Worm (Caenorhabditis elegans) whole organism, L4/young adult: ENCODE results near the gene dpf-2.

Source experiments
- W03F9.2 ChIP-seq: fragments of 150-350 bp; optimal IDR thresholded peaks from 2 replicates; lab custom pipeline; 2014; ENCODE audit warnings: missing biosample characterization, missing genetic modification characterization
- dao-5 ChIP-seq: sonication (generic microtip); optimal IDR thresholded peaks from 2 replicates; lab custom pipeline; 2016; ENCODE audit warnings: missing genotype, missing genetic modification characterization, moderate library complexity, missing compliant biosample characterization
- him-1 ChIP-seq: sonication (generic microtip); optimal IDR thresholded peaks from 2 replicates; lab custom pipeline; 2016; ENCODE audit warnings: missing genotype, missing genetic modification reagents, missing genetic modification characterization, missing compliant biosample characterization

- TF ChIP-seq him-1 (tag; lab: Kevin White, UChicago): no peak
- TF ChIP-seq W03F9.2: no peak
- TF ChIP-seq dao-5 (tag; lab: Kevin White, UChicago): no peak
These were observed 25.9 kb upstream of the dpf-2 start for ce11 chrX:14805746-14806145.
